Worm (Caenorhabditis elegans): ENCODE results near the gene Y59A8A.8.

DNA sequence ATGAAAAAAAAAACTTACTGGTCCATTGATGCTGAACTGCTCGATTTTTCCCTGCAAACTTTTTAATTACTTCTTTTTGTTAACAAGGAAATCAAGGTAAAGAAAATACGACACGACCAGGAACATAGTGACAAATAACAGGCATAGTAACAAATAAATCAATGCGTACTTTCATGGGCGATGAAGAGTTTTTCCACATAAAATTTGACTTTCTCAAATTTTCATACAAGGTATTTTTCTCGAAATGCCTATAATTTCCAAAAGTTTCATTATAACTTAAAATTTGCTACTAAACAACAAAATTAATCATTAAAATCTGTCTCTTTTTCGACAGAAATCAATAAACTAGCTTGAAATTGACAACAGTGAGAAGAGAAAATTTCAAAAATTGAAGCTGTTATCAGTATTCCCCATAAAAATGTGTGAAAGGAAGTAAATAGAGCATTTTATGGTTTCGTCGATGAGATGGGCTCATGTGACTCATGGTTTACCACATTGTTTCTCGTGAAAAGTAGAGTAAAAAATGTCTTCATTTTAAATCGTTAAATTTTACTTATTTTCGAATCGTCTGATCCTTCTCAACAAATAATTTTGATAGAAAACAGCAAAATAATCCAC is 31.4 kb downstream of the Y59A8A.8 start, which contains the start of gene fbxa-156:
- no peak for TF ChIP-seq nhr-42 (GFP tag; IDR thresholded peaks at IDR 0.05)
- TF ChIP-seq arid-1 (GFP tag; conservative IDR thresholded peaks at IDR 0.05) = no peak
- TF ChIP-seq pha-4 (GFP tag; IDR thresholded peaks at IDR 0.05) = no peak
- no peak for TF ChIP-seq pha-4 (tag; optimal IDR thresholded peaks at IDR 0.05)
- no peak for TF ChIP-seq nhr-237 (tag; optimal IDR thresholded peaks at IDR 0.05)
- TF ChIP-seq unc-39 (tag; optimal IDR thresholded peaks at IDR 0.05) = no peak
- no peak for TF ChIP-seq dmd-8 (GFP tag; IDR thresholded peaks at IDR 0.05)
- TF ChIP-seq hlh-30 (tag; optimal IDR thresholded peaks at IDR 0.05; ENCODE audit: insufficient read depth) = no peak
- no peak for TF ChIP-seq ctbp-1 (GFP tag; IDR thresholded peaks at IDR 0.05)
- TF ChIP-seq lin-1 (GFP tag; IDR thresholded peaks at IDR 0.05) = no peak
- no peak for TF ChIP-seq nhr-41 (GFP tag; IDR thresholded peaks at IDR 0.05)
- no peak for TF ChIP-seq aha-1 (tag)
- no peak for TF ChIP-seq egl-27 (tag; optimal IDR thresholded peaks at IDR 0.05)
- TF ChIP-seq nhr-28 (tag; optimal IDR thresholded peaks at IDR 0.05) = no peak
